Fruit fly (Drosophila melanogaster) whole organism, pupa: Measurements from ENCODE around the gene Cp7Fb.

Experiments used
- CG10348 ChIP-seq: fragments of 200-800 bp; sonication (Bioruptor generic); IDR thresholded peaks from 2 replicates; pipeline ENCODE4 v1.3.6; 2022; ENCODE audit warnings: missing biosample characterization, missing genetic modification characterization
- CG12605 ChIP-seq: fragments of 200-800 bp; sonication (Bioruptor generic); IDR thresholded peaks from 2 replicates; pipeline ENCODE4 v1.3.6; 2022; ENCODE audit warnings: missing biosample characterization, missing genetic modification characterization
- CG13204 ChIP-seq: fragments of 200-800 bp; sonication (Bioruptor generic); optimal IDR thresholded peaks from 2 replicates; lab custom pipeline; 2018; ENCODE audit warnings: missing biosample characterization, mild to moderate bottlenecking, missing genetic modification characterization, moderate library complexity
- CG14655 ChIP-seq: fragments of 200-800 bp; sonication (Bioruptor generic); optimal IDR thresholded peaks from 3 replicates; lab custom pipeline; 2017; ENCODE audit warnings: mild to moderate bottlenecking, missing biosample characterization, missing genetic modification reagents, missing genetic modification characterization
- CG15710 ChIP-seq: fragments of 200-800 bp; sonication (Bioruptor generic); optimal IDR thresholded peaks from 2 replicates; lab custom pipeline; 2018; ENCODE audit warnings: missing biosample characterization, mild to moderate bottlenecking, missing genetic modification characterization, moderate library complexity
- CG17806 ChIP-seq: fragments of 200-800 bp; sonication (Bioruptor generic); optimal IDR thresholded peaks from 2 replicates; lab custom pipeline; 2018; ENCODE audit warnings: missing biosample characterization, mild to moderate bottlenecking, missing genetic modification characterization, moderate library complexity
- CG32121 ChIP-seq: fragments of 200-800 bp; sonication (Bioruptor generic); IDR thresholded peaks from 2 replicates; pipeline ENCODE4 v1.3.6; 2022; ENCODE audit warnings: missing biosample characterization, missing genetic modification characterization
- CG34367 ChIP-seq: fragments of 200-800 bp; sonication (Bioruptor generic); optimal IDR thresholded peaks from 2 replicates; lab custom pipeline; 2018; ENCODE audit warnings: missing biosample characterization, mild to moderate bottlenecking, missing genetic modification characterization
- CG4496 ChIP-seq: fragments of 200-800 bp; sonication (Bioruptor generic); IDR thresholded peaks from 3 replicates; pipeline ENCODE4 v1.3.6; 2022; ENCODE audit warnings: missing biosample characterization, missing genetic modification characterization
- CG8159 ChIP-seq: fragments of 200-800 bp; sonication (Bioruptor generic); optimal IDR thresholded peaks from 3 replicates; lab custom pipeline; 2018; ENCODE audit warnings: missing biosample characterization, mild to moderate bottlenecking, missing genetic modification characterization, moderate library complexity
- CG8301 ChIP-seq: fragments of 200-800 bp; sonication (Bioruptor generic); optimal IDR thresholded peaks from 2 replicates; lab custom pipeline; 2018; ENCODE audit warnings: missing biosample characterization, mild to moderate bottlenecking, missing genetic modification characterization
- CG9948 ChIP-seq: fragments of 200-800 bp; sonication (Bioruptor generic); optimal IDR thresholded peaks from 2 replicates; lab custom pipeline; 2018; ENCODE audit warnings: missing biosample characterization, mild to moderate bottlenecking, missing genetic modification characterization, moderate library complexity
- D1 ChIP-seq: fragments of 200-800 bp; sonication (Bioruptor generic); optimal IDR thresholded peaks from 2 replicates; lab custom pipeline; 2018; ENCODE audit warnings: missing biosample characterization, mild to moderate bottlenecking, missing genetic modification characterization, moderate library complexity
- EcR ChIP-seq: fragments of 200-800 bp; sonication (Bioruptor generic); optimal IDR thresholded peaks from 3 replicates; lab custom pipeline; 2019; ENCODE audit warnings: missing biosample characterization, missing genetic modification characterization, mild to moderate bottlenecking, moderate library complexity, missing genetic modification reagents
- Ets98B ChIP-seq: fragments of 200-800 bp; sonication (Bioruptor generic); IDR thresholded peaks from 2 replicates; pipeline ENCODE4 v1.3.6; 2022; ENCODE audit warnings: missing biosample characterization, missing genetic modification characterization
- Pif1A ChIP-seq: fragments of 200-800 bp; sonication (Bioruptor generic); optimal IDR thresholded peaks from 3 replicates; lab custom pipeline; 2016; ENCODE audit warnings: missing biosample characterization, missing genetic modification characterization
- Pif1B ChIP-seq: fragments of 200-800 bp; sonication (Bioruptor generic); optimal IDR thresholded peaks from 3 replicates; lab custom pipeline; 2016; ENCODE audit warnings: missing biosample characterization, missing genetic modification characterization
- Snoo ChIP-seq: fragments of 200-800 bp; sonication (Bioruptor generic); optimal IDR thresholded peaks from 3 replicates; lab custom pipeline; 2017; ENCODE audit warnings: missing biosample characterization, mild to moderate bottlenecking, missing genetic modification characterization, inconsistent platforms
- fd96Ca ChIP-seq: fragments of 200-800 bp; sonication (Bioruptor generic); IDR thresholded peaks from 3 replicates; pipeline ENCODE4 v1.3.6; 2022; ENCODE audit warnings: missing biosample characterization, missing genetic modification characterization
- gl ChIP-seq: fragments of 200-800 bp; sonication (Bioruptor generic); optimal IDR thresholded peaks from 2 replicates; lab custom pipeline; 2018; ENCODE audit warnings: missing biosample characterization, mild to moderate bottlenecking, missing genetic modification characterization
- rn ChIP-seq: fragments of 200-800 bp; sonication (Bioruptor generic); IDR thresholded peaks from 2 replicates; pipeline ENCODE4 v1.3.6; 2022; ENCODE audit warnings: missing biosample characterization, missing genetic modification characterization

Cp7Fb gene

DNA sequence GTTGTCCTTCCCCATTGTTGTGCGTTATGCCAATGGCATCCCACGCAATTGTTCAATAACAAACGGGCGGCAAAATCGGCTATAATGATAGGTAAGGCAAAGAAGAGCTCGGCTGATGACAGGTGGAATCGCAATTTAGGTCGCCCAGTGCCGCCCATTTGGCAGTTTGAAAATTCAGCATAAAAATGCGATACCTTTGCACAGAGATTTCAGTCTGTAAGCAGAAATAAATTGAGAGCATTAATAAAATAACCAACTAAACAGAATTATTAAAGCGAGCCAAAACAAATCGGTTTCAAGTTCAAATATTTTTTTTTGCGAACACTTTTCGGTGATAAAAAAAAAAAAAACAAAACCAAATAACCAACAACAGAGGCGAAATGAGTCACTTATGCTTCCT, 10.0 kb downstream of the Cp7Fb start, which contains the start of gene CG33223:
TSS of gene CG33223 (minus strand) at position 215 of the 400 bp plus-strand sequence.
- TF ChIP-seq CG32121 = no peak
- TF ChIP-seq EcR (GFP tag; lab: Kevin White, UChicago) = no peak
- no peak for TF ChIP-seq CG17806 (tag; lab: Kevin White, UChicago)
- TF ChIP-seq CG4496 (GFP tag; lab: Robert Waterston, UW) = no peak
- TF ChIP-seq gl (tag; lab: Kevin White, UChicago) = no peak
- TF ChIP-seq CG8159 (tag; lab: Kevin White, UChicago) = no peak
- no peak for TF ChIP-seq Snoo (tag; lab: Kevin White, UChicago)

DNA sequence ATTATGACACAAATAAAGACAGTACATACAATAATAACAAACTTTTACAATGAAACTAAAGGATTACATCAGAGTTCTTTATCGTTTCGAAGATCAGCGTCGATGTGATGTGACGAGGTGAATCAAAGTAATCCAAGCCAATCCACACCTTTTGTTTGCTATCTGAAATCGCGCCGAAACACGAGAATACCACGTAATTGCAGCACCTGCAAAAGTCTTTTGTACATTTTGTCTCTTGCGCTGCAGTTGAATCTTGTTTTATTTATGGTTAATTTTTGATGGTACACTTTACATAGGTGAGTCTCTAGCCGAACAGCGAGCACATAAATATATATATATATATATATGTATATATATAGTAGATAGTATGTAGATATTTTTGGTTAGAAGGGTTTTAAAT, 11.1 kb downstream of the Cp7Fb start:
- TF ChIP-seq CG17806 (tag; lab: Kevin White, UChicago) = no peak
- TF ChIP-seq CG8159 (tag; lab: Kevin White, UChicago) = no peak
- no peak for TF ChIP-seq CG14655 (GFP tag; lab: Kevin White, UChicago)
- TF ChIP-seq CG13204 (GFP tag; lab: Kevin White, UChicago) = no peak
- no peak for TF ChIP-seq fd96Ca (GFP tag; lab: Robert Waterston, UW)
- TF ChIP-seq gl (tag; lab: Kevin White, UChicago) = no peak
- TF ChIP-seq rn = no peak
- TF ChIP-seq CG10348 (GFP tag; lab: Robert Waterston, UW) = no peak
- TF ChIP-seq CG4496 (GFP tag; lab: Robert Waterston, UW) = no peak
- no peak for TF ChIP-seq EcR (GFP tag; lab: Kevin White, UChicago)
- TF ChIP-seq CG12605 (GFP tag; lab: Robert Waterston, UW) = no peak
- TF ChIP-seq CG32121 = no peak
- no peak for TF ChIP-seq Ets98B (GFP tag; lab: Robert Waterston, UW)
- no peak for TF ChIP-seq Pif1B (GFP tag; lab: Kevin White, UChicago)

DNA sequence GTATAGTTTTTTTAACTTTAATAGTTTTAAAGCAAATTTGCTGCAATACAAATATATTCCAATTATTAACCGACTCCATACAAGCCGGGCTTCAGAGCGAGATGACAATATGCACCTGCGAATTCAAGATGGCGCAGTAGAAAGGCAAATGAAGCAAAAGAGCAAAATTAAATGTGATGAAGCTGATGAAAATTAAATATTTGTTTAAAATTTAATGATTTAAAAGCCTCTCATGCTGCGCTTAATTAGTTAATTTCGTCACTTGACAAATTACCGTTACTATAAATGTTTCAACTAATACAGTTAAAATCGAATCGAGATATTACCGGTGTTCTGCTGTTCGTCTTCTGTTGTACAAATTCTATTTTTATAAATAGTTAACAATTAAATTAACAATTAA, 15.4 kb downstream of the Cp7Fb start, which contains the start of gene CG33181:
TSS of gene CG33181 (plus strand) at position 301 of the 400 bp plus-strand sequence.
- TF ChIP-seq CG15710 (tag; lab: Kevin White, UChicago) (no peak), CG34367 (tag; lab: Kevin White, UChicago) (no peak), Snoo (tag; lab: Kevin White, UChicago) (no peak), Ets98B (GFP tag; lab: Robert Waterston, UW) (no peak), CG14655 (GFP tag; lab: Kevin White, UChicago) (no peak), Pif1A (no peak), fd96Ca (GFP tag; lab: Robert Waterston, UW) (no peak), CG13204 (GFP tag; lab: Kevin White, UChicago) (no peak), CG4496 (GFP tag; lab: Robert Waterston, UW) (no peak), CG9948 (no peak), CG8301 (no peak), gl (tag; lab: Kevin White, UChicago) (no peak), CG32121 (no peak), CG12605 (GFP tag; lab: Robert Waterston, UW) (no peak), CG8159 (tag; lab: Kevin White, UChicago) (no peak), rn (no peak), D1 (tag; lab: Kevin White, UChicago) (no peak), EcR (GFP tag; lab: Kevin White, UChicago) (no peak)

DNA sequence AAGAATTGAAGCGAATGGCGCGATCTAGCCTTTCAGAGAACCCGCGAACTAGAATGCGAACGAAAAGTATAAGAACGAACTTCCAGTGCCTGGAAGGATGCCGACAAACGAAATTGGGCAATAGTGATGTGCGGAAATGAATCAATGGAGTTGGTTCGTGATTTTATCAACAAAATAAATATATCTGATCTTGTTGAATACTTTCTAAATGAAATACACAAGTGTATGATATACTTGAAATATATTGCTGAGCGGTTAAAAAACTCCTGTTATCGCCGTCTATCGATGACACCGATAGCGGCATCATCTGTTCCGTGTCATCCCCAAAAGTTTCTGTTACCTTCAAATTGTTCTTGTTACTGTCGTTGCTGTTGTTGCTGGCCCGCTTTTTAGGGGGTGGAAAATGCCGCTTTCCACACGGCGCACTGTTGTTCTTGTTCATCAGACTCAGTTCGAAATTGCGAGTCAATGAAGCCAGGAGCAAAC, 15.9 kb downstream of the Cp7Fb start, which contains the start of gene otu:
TSS of gene otu (minus strand) at position 51 of the 486 bp plus-strand sequence.
- TF ChIP-seq CG14655 (GFP tag; lab: Kevin White, UChicago) (no peak), gl (tag; lab: Kevin White, UChicago) (no peak), CG17806 (tag; lab: Kevin White, UChicago) (no peak), EcR (GFP tag; lab: Kevin White, UChicago) (no peak), CG8301 (no peak), CG10348 (GFP tag; lab: Robert Waterston, UW) (no peak), Snoo (tag; lab: Kevin White, UChicago) (no peak), fd96Ca (GFP tag; lab: Robert Waterston, UW) (no peak), CG13204 (GFP tag; lab: Kevin White, UChicago) (no peak), Pif1B (GFP tag; lab: Kevin White, UChicago) (no peak), CG12605 (GFP tag; lab: Robert Waterston, UW) (no peak), rn (no peak), CG34367 (tag; lab: Kevin White, UChicago) (no peak), CG32121 (no peak), CG15710 (tag; lab: Kevin White, UChicago) (no peak), Pif1A (no peak), CG9948 (no peak)

DNA sequence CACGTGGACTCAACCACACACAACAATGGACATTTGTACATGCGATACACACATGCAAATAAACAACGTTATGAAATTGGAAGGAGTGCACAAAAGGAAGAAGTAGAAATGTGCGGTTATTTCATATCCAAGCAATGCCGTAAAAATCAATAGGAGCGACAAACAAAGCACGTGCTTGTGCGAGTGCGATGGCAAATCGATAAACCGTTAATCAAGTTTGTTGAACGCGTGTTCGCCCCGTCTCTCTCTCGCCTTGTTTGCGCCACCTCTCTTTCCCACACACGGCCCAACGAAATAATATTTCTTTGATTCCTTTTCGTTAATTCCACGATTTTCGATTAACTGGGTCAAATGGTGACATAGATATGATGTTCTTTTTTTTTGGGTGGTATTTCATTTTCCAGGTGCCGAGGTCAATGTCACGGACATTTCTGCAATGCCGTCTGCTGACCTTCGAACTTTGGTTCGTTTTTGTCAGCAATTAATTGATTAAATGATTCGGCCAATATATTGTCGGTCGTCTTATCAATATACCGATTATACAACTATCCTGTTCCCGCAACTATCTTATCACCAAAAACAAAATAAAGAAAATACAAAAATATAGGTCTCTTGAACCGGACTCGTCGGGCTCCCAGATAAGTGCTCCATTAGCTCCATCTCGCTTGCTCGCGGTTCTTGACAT, 16.8 kb downstream of the Cp7Fb start:
- TF ChIP-seq CG12605 (GFP tag; lab: Robert Waterston, UW) (no peak), EcR (GFP tag; lab: Kevin White, UChicago) (peak; percentile 52)

DNA sequence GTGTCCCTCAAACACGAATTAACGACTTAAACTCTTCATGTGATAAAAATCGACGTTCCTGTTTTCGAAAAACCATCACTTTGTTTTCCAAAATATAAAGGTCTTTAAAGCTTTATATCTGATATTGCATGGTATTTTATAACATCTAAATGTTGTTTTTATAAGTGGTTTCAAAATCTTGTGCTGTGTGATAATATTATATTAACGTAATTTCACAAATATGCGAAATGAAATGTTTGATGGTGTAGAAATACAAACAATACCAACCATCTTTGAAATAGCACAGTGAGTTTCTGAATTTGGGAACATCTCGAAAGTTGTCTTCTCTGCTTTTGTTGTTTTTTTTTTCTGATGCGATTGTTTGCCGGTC, 17.3 kb downstream of the Cp7Fb start:
- no peak for TF ChIP-seq gl (tag; lab: Kevin White, UChicago)
- no peak for TF ChIP-seq CG10348 (GFP tag; lab: Robert Waterston, UW)
- no peak for TF ChIP-seq CG12605 (GFP tag; lab: Robert Waterston, UW)
- peak; percentile 14 for TF ChIP-seq CG9948
- no peak for TF ChIP-seq rn
- no peak for TF ChIP-seq CG32121
- peak; percentile 23 for TF ChIP-seq CG17806 (tag; lab: Kevin White, UChicago)
- peak; percentile 13 for TF ChIP-seq CG14655 (GFP tag; lab: Kevin White, UChicago)
- peak; percentile 26 for TF ChIP-seq CG15710 (tag; lab: Kevin White, UChicago)
- no peak for TF ChIP-seq fd96Ca (GFP tag; lab: Robert Waterston, UW)
- TF ChIP-seq CG8159 (tag; lab: Kevin White, UChicago) = peak; percentile 31
- TF ChIP-seq Ets98B (GFP tag; lab: Robert Waterston, UW) = no peak
- TF ChIP-seq CG13204 (GFP tag; lab: Kevin White, UChicago) = no peak
- TF ChIP-seq Pif1B (GFP tag; lab: Kevin White, UChicago) = no peak
- TF ChIP-seq CG8301 = peak; percentile 11
- no peak for TF ChIP-seq EcR (GFP tag; lab: Kevin White, UChicago)
- TF ChIP-seq CG4496 (GFP tag; lab: Robert Waterston, UW) = no peak
- no peak for TF ChIP-seq Snoo (tag; lab: Kevin White, UChicago)
- TF ChIP-seq CG34367 (tag; lab: Kevin White, UChicago) = no peak
- no peak for TF ChIP-seq Pif1A
- no peak for TF ChIP-seq D1 (tag; lab: Kevin White, UChicago)
